Worm (Caenorhabditis elegans): ENCODE measurements around the gene T25G12.11.
A peak's percentile ranks its signal among the peaks of the same experiment; 100 is the strongest.

T25G12.11 gene

DNA sequence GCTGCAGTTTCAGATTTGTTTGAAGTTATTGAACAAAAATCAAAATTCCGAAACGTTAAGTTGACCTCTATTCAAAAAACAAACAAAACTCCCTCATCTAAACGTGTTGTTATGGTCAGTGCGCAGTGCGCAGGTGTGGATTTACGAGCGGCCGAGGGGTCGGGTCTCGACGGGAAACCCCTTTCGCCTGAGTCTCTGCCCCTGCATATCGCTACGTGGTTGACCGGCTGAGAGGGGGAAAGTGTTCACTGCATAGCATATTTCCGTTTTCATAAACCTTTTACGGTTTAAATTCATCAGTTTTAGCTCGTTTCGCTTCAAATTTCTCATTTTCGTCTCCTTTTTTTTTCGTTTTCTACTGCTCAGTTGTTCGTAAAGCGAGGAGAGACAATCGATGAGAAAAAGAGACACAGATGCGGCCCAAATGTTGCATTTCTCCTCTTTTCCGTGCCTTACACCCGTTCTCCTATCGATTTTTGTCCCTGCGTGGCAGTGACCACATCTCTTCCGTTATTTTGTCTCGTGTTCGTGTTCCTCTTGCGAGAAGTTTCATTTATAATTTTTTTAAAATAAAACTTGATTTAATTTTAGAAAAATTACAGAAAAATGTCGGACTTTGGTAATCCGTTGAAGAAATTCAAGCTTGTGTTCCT, 15.3 kb downstream of the T25G12.11 start, which contains the start of gene rab-6.2:
rab-6.2 (plus strand) TSS at position 603 of the 653 bp plus-strand sequence.
- TF ChIP-seq mep-1 (tag; optimal IDR thresholded peaks at IDR 0.05) (peak; percentile 15), nhr-2 (tag; optimal IDR thresholded peaks at IDR 0.05) (peak; percentile 75), mab-5 (tag; optimal IDR thresholded peaks at IDR 0.05) (no peak), ces-1 (GFP tag; optimal IDR thresholded peaks at IDR 0.05) (peak; percentile 12), cnd-1 (tag; optimal IDR thresholded peaks at IDR 0.05) (peak; percentile 32), ztf-11 (tag; optimal IDR thresholded peaks at IDR 0.05) (no peak), sptf-1 (tag; optimal IDR thresholded peaks at IDR 0.05) (peak; percentile 9), ham-2 (GFP tag; optimal IDR thresholded peaks at IDR 0.05) (peak; percentile 45)

DNA sequence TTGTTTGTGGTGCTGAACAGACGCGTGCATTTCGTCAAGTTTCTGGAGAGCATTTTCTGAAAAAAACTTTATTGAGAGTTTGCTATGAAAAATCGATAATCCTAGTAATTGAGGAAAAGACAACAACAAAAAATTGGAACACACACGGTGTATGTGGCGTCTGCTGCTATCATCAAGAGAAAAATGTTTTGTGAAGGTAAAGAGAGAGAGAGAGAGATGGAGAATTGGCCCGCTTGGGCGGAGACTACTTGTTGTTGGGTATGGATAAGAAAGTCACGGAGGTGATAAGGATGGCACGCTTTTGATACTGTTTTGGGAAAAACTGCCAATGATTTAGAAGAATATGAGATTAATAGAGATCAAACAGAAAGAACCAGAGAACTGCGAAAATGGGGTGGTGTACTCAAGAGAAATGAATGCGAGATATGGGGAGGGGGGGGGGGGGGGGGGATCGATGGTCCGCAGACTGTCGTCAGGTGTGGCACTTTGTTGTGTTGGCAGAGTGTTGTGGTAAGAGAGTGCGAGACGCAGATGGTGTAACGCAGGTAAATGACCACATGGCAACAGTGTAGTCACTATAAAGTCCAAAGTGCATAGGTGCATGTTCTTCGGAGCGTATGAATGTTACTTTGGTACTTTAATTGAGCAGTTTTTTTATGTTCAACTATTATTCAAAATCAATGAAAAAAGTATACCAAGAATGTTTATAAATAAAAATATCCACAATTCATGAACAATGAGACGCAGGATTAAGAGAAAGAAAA, 20.1 kb downstream of the T25G12.11 start, which contains the start of gene acdh-7:
acdh-7 (minus strand) TSS at position 56 of the 764 bp plus-strand sequence.
- TF ChIP-seq mls-2 (tag; optimal IDR thresholded peaks at IDR 0.05) (no peak), blmp-1 (tag; optimal IDR thresholded peaks at IDR 0.05) (no peak), lin-32 (GFP tag; optimal IDR thresholded peaks at IDR 0.05) (peak; percentile 35), mep-1 (tag; optimal IDR thresholded peaks at IDR 0.05) (no peak), tbx-8 (GFP tag; optimal IDR thresholded peaks at IDR 0.05) (no peak), unc-62 (GFP tag; optimal IDR thresholded peaks at IDR 0.05) (no peak), cnd-1 (tag; optimal IDR thresholded peaks at IDR 0.05) (peak; percentile 36), snpc-4 (tag; optimal IDR thresholded peaks at IDR 0.05) (no peak), nhr-12 (tag; optimal IDR thresholded peaks at IDR 0.05) (peak; percentile 69), hlh-1 (tag; optimal IDR thresholded peaks at IDR 0.05) (peak; percentile 31), mab-5 (tag; optimal IDR thresholded peaks at IDR 0.05) (no peak), drap-1 (GFP tag; optimal IDR thresholded peaks at IDR 0.05) (no peak), lsy-2 (tag; optimal IDR thresholded peaks at IDR 0.05) (no peak), lin-13 (tag; optimal IDR thresholded peaks at IDR 0.05) (no peak), ceh-83 (GFP tag; optimal IDR thresholded peaks at IDR 0.05) (no peak), ztf-11 (tag; optimal IDR thresholded peaks at IDR 0.05) (no peak), flh-1 (GFP tag; optimal IDR thresholded peaks at IDR 0.05) (no peak), sem-2 (GFP tag; optimal IDR thresholded peaks at IDR 0.05) (no peak), pha-4 (tag; optimal IDR thresholded peaks at IDR 0.05) (no peak), elt-3 (tag; optimal IDR thresholded peaks at IDR 0.05) (no peak), ham-2 (GFP tag; optimal IDR thresholded peaks at IDR 0.05) (no peak), unc-120 (tag; optimal IDR thresholded peaks at IDR 0.05; ENCODE audit: poor library complexity, severe bottlenecking) (no peak), bed-3 (GFP tag; optimal IDR thresholded peaks at IDR 0.05) (no peak), ceh-39 (tag; optimal IDR thresholded peaks at IDR 0.05) (no peak), nhr-76 (tag; optimal IDR thresholded peaks at IDR 0.05) (no peak), M03D4.4 (tag; optimal IDR thresholded peaks at IDR 0.05) (peak; percentile 25), nhr-237 (tag; optimal IDR thresholded peaks at IDR 0.05) (no peak), zip-8 (tag; optimal IDR thresholded peaks at IDR 0.05) (no peak), nhr-2 (tag; optimal IDR thresholded peaks at IDR 0.05) (no peak)

DNA sequence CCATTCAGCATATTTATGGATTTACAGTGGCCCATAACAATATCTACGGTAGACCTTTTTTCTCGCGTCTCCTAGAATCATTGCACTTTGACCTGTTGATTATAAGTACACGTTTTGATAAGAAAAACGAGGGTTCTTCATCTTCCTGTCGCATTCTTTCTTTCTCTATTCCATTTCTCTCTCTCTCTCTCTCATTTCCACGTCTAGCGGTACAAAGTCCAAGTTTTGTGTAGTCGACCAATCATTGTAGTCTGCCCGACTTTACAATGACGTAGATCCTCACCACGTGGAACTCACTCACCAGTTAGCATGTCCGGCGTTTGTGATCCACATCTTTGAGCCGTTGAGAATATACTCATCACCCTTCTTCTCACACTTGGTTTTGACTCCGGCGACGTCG, 21.2 kb downstream of the T25G12.11 start:
- TF ChIP-seq flh-1 (GFP tag; optimal IDR thresholded peaks at IDR 0.05) (no peak), unc-62 (GFP tag; optimal IDR thresholded peaks at IDR 0.05) (peak; percentile 53), mep-1 (tag; optimal IDR thresholded peaks at IDR 0.05) (no peak), ceh-83 (GFP tag; optimal IDR thresholded peaks at IDR 0.05) (no peak), sptf-1 (tag; optimal IDR thresholded peaks at IDR 0.05) (no peak), unc-120 (tag; optimal IDR thresholded peaks at IDR 0.05; ENCODE audit: poor library complexity, severe bottlenecking) (peak; percentile 4), ceh-39 (tag; optimal IDR thresholded peaks at IDR 0.05) (no peak)

DNA sequence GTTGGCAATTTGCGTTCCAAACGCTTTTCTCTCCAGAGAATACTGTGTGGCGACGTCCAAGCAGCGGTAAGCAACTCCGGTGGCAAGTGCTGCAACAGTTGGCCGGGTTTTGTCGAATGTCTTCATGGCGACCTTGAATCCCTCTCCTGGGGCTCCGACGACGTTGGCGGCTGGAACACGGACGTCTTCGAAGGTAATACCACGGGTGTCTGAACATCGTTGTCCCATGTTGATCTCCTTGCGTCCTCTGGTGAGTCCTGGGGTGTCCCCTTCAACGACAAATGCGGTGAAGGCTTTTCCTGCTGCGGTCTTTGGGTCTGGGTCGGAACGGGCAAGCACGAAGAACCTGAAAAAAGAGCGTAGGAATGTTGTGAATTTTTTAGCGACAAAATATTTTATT, 21.6 kb downstream of the T25G12.11 start:
- TF ChIP-seq M03D4.4 (tag; optimal IDR thresholded peaks at IDR 0.05) (no peak), tbx-8 (GFP tag; optimal IDR thresholded peaks at IDR 0.05) (no peak), elt-1 (tag; optimal IDR thresholded peaks at IDR 0.05; ENCODE audit: borderline replicate concordance, insufficient read depth) (no peak), ceh-43 (GFP tag; optimal IDR thresholded peaks at IDR 0.05) (no peak), zip-8 (tag; optimal IDR thresholded peaks at IDR 0.05) (no peak), ztf-11 (tag; optimal IDR thresholded peaks at IDR 0.05) (no peak), nhr-76 (tag; optimal IDR thresholded peaks at IDR 0.05) (no peak), flh-1 (GFP tag; optimal IDR thresholded peaks at IDR 0.05) (no peak), lin-13 (tag; optimal IDR thresholded peaks at IDR 0.05) (no peak), drap-1 (GFP tag; optimal IDR thresholded peaks at IDR 0.05) (no peak), hlh-1 (tag; optimal IDR thresholded peaks at IDR 0.05) (no peak), ceh-39 (tag; optimal IDR thresholded peaks at IDR 0.05) (no peak), unc-62 (GFP tag; optimal IDR thresholded peaks at IDR 0.05) (no peak), mab-5 (tag; optimal IDR thresholded peaks at IDR 0.05) (no peak)

Data from whole organism, mixed stage, embryonic.